Fruit fly (Drosophila melanogaster): ENCODE measurements around the gene Roc1a.

The Roc1a gene

dm6 chrX:696064-696463 is 49.0 kb downstream of the Roc1a start (continued):
- TF ChIP-seq emc (GFP tag; optimal IDR thresholded peaks at IDR 0.05) (no peak), Lpt (GFP tag; optimal IDR thresholded peaks at IDR 0.05) (no peak), jigr1 (GFP tag; IDR thresholded peaks at IDR 0.05) (no peak), CG15269 (tag; optimal IDR thresholded peaks at IDR 0.05) (no peak), sd (tag; optimal IDR thresholded peaks at IDR 0.05) (no peak), p53 (GFP tag; optimal IDR thresholded peaks at IDR 0.05) (no peak), CG6654 (GFP tag; optimal IDR thresholded peaks at IDR 0.05) (no peak), dimm (GFP tag; IDR thresholded peaks at IDR 0.05) (no peak), HHEX (GFP tag; optimal IDR thresholded peaks at IDR 0.05) (no peak), Nf-YA (GFP tag; IDR thresholded peaks at IDR 0.05) (no peak), CG3995 (GFP tag; optimal IDR thresholded peaks at IDR 0.05) (no peak), CG13424 (tag; optimal IDR thresholded peaks at IDR 0.05) (peak; percentile 3), Hmx (GFP tag; optimal IDR thresholded peaks at IDR 0.05) (no peak), ems (GFP tag; optimal IDR thresholded peaks at IDR 0.05) (no peak), psq (GFP tag; optimal IDR thresholded peaks at IDR 0.05) (no peak), sim (GFP tag; IDR thresholded peaks at IDR 0.05) (no peak), CG32772 (GFP tag; IDR thresholded peaks at IDR 0.05) (no peak), az2 (GFP tag; optimal IDR thresholded peaks at IDR 0.05) (no peak), Poxn (GFP tag; IDR thresholded peaks at IDR 0.05) (no peak), NFAT (GFP tag; IDR thresholded peaks at IDR 0.05) (no peak), Doc2 (GFP tag; IDR thresholded peaks at IDR 0.05) (no peak), peb (GFP tag; IDR thresholded peaks at IDR 0.05) (no peak), CG14014 (GFP tag; IDR thresholded peaks at IDR 0.05) (no peak), fd102C (GFP tag; optimal IDR thresholded peaks at IDR 0.05) (no peak), gt (GFP tag; IDR thresholded peaks at IDR 0.05) (no peak), pnt (GFP tag; optimal IDR thresholded peaks at IDR 0.05) (no peak), lmd (GFP tag; IDR thresholded peaks at IDR 0.05) (no peak), run (tag; optimal IDR thresholded peaks at IDR 0.05) (no peak), CG1529 (GFP tag; optimal IDR thresholded peaks at IDR 0.05) (no peak), CG12744 (GFP tag; optimal IDR thresholded peaks at IDR 0.05) (no peak), HLH54F (GFP tag; optimal IDR thresholded peaks at IDR 0.05) (no peak), Mad (GFP tag; optimal IDR thresholded peaks at IDR 0.05) (no peak), CG3847 (GFP tag; IDR thresholded peaks at IDR 0.05) (no peak), Atf6 (GFP tag; IDR thresholded peaks at IDR 0.05) (no peak), CG15011 (GFP tag; optimal IDR thresholded peaks at IDR 0.05) (no peak), CG30403 (GFP tag; optimal IDR thresholded peaks at IDR 0.05) (peak; percentile 6), CG3163 (GFP tag; optimal IDR thresholded peaks at IDR 0.05) (no peak), CG12219 (GFP tag; optimal IDR thresholded peaks at IDR 0.05) (no peak), z (GFP tag; IDR thresholded peaks at IDR 0.05) (no peak), Sox102F (GFP tag; optimal IDR thresholded peaks at IDR 0.05) (peak; percentile 45), ttk (GFP tag; IDR thresholded peaks at IDR 0.05) (no peak), CG15073 (GFP tag; optimal IDR thresholded peaks at IDR 0.05) (no peak), Awh (GFP tag; IDR thresholded peaks at IDR 0.05) (no peak), CG42726 (GFP tag; IDR thresholded peaks at IDR 0.05; ENCODE audit: partially characterized antibody) (no peak), CG34376 (GFP tag; optimal IDR thresholded peaks at IDR 0.05) (no peak), CG2116 (GFP tag; optimal IDR thresholded peaks at IDR 0.05) (no peak), dati (GFP tag; IDR thresholded peaks at IDR 0.05) (no peak), H2.0 (GFP tag; IDR thresholded peaks at IDR 0.05) (0 out of 2 replicates have a peak, but pooled peaks have one; percentile 17), ken (GFP tag; IDR thresholded peaks at IDR 0.05) (no peak), CG7786 (GFP tag; optimal IDR thresholded peaks at IDR 0.05) (no peak), CG7372 (GFP tag; IDR thresholded peaks at IDR 0.05) (no peak), CG11696 (GFP tag; IDR thresholded peaks at IDR 0.05) (no peak), Dll (GFP tag; IDR thresholded peaks at IDR 0.05; ENCODE audit: partially characterized antibody) (no peak), CG1792 (GFP tag; optimal IDR thresholded peaks at IDR 0.05) (no peak)
